Worm (Caenorhabditis elegans) whole organism, L4 larva: ENCODE data around the gene clic-1.

ENCODE experiments used
- arid-1 ChIP-seq: fragments of 200-800 bp; sonication (Bioruptor generic); conservative IDR thresholded peaks from 2 replicates; pipeline ENCODE4 v1.3.6; 2022; ENCODE audit warnings: missing genetic modification reagents, missing genetic modification characterization, missing compliant biosample characterization
- duxl-1 ChIP-seq: sonication (generic microtip); optimal IDR thresholded peaks from 2 replicates; lab custom pipeline; 2016; ENCODE audit warnings: mild to moderate bottlenecking, missing genetic modification characterization, moderate library complexity, missing compliant biosample characterization; ENCODE audit not compliant: poor library complexity
- tra-1 ChIP-seq: fragments of 200-800 bp; sonication (Bioruptor generic); IDR thresholded peaks from 2 replicates; pipeline ENCODE4 v1.3.6; 2022; ENCODE audit warnings: missing genetic modification reagents, missing genetic modification characterization, missing compliant biosample characterization
- unc-62 ChIP-seq, 3 experiments: fragments of 150-350 bp in 1 of 3; sonication (generic microtip); optimal IDR thresholded peaks in 2 of 3; peaks in 1 of 3; 1 replicate in 1 of 3; 2 replicates in 2 of 3; lab custom pipeline; 2014 to 2017; ENCODE audit warnings: missing biosample characterization in 3 of 3, missing genetic modification characterization in 3 of 3, missing genetic modification reagents in 3 of 3, missing genotype in 1 of 3

clic-1 gene

ce11 chrV:7683907-7684655 is 50.6 kb downstream of the clic-1 start, which contains the start of gene sre-11:
sre-11 (minus strand) TSS chrV:7683957.
- TF ChIP-seq duxl-1 (tag; lab: Kevin White, UChicago) (no peak), arid-1 (GFP tag; lab: Robert Waterston, UW) (no peak), tra-1 (GFP tag; lab: Robert Waterston, UW) (no peak), unc-62 (GFP tag; optimal IDR thresholded peaks at IDR 0.05 in 1 of 2; lab: Kevin White, UChicago) (peak in 1 of 2 experiments; percentile 68), unc-62 (tag; optimal IDR thresholded peaks at IDR 0.05; lab: Kevin White, UChicago) (no peak)
